Fruit fly (Drosophila melanogaster): ENCODE data around the gene CG18764.
A peak's percentile ranks its signal among the peaks of the same experiment; 100 is the strongest.

CG18764 gene

dm6 chr3R:11628416-11629041 is 1.8 kb downstream of the CG18764 start, which contains the start of gene CG14712 (continued):
- TF ChIP-seq CG17829 (tag; optimal IDR thresholded peaks at IDR 0.05) (peak; percentile 60), vfl (GFP tag; optimal IDR thresholded peaks at IDR 0.05) (peak; percentile 7), BtbVII (GFP tag; optimal IDR thresholded peaks at IDR 0.05) (no peak), knrl (GFP tag; IDR thresholded peaks at IDR 0.05; ENCODE audit: partially characterized antibody) (peak; percentile 50; the same call in 1 of the 3 replicates), Ravus (GFP tag; IDR thresholded peaks at IDR 0.05) (no peak), trh (GFP tag; optimal IDR thresholded peaks at IDR 0.05) (no peak), CG15011 (GFP tag; optimal IDR thresholded peaks at IDR 0.05) (no peak), CG33213 (GFP tag; optimal IDR thresholded peaks at IDR 0.05) (peak; percentile 13), BEAF-32 (GFP tag; optimal IDR thresholded peaks at IDR 0.05) (peak; percentile 66), tio (GFP tag; optimal IDR thresholded peaks at IDR 0.05) (no peak), oc (tag; optimal IDR thresholded peaks at IDR 0.05) (no peak), Neu2 (GFP tag; optimal IDR thresholded peaks at IDR 0.05; ENCODE audit: borderline replicate concordance) (no peak), wdn (GFP tag; IDR thresholded peaks at IDR 0.05) (no peak), org-1 (GFP tag; optimal IDR thresholded peaks at IDR 0.05) (no peak), CG12155 (GFP tag; optimal IDR thresholded peaks at IDR 0.05) (no peak), slp2 (GFP tag; optimal IDR thresholded peaks at IDR 0.05) (no peak), CG14014 (GFP tag; IDR thresholded peaks at IDR 0.05) (no peak), otp (GFP tag; IDR thresholded peaks at IDR 0.05) (no peak), esg (GFP tag; conservative IDR thresholded peaks at IDR 0.05) (no peak), eve (GFP tag; optimal IDR thresholded peaks at IDR 0.05) (no peak), CG12236 (GFP tag; optimal IDR thresholded peaks at IDR 0.05) (no peak), sisA (GFP tag; IDR thresholded peaks at IDR 0.05) (no peak), CG2120 (GFP tag; optimal IDR thresholded peaks at IDR 0.05) (peak; percentile 48), CG18619 (GFP tag; optimal IDR thresholded peaks at IDR 0.05) (no peak), Xrp1 (GFP tag; IDR thresholded peaks at IDR 0.05) (no peak), Hr39 (optimal IDR thresholded peaks at IDR 0.05) (no peak), sd (tag; optimal IDR thresholded peaks at IDR 0.05) (no peak), CG7556 (GFP tag; optimal IDR thresholded peaks at IDR 0.05) (no peak), CG9817 (tag; optimal IDR thresholded peaks at IDR 0.05) (no peak), CG3995 (GFP tag; optimal IDR thresholded peaks at IDR 0.05) (no peak), pan (optimal IDR thresholded peaks at IDR 0.05) (no peak), pan (GFP tag; optimal IDR thresholded peaks at IDR 0.05 in 1 of 2, IDR thresholded peaks at IDR 0.05 in 1 of 2) (no peak), CG15601 (tag; optimal IDR thresholded peaks at IDR 0.05) (no peak), Bteb2 (GFP tag; optimal IDR thresholded peaks at IDR 0.05) (no peak), Ptx1 (GFP tag; IDR thresholded peaks at IDR 0.05) (no peak), CG3281 (GFP tag; optimal IDR thresholded peaks at IDR 0.05) (no peak), CG18262 (tag; optimal IDR thresholded peaks at IDR 0.05) (no peak), CG17328 (GFP tag; IDR thresholded peaks at IDR 0.05) (no peak), Hmr (GFP tag; optimal IDR thresholded peaks at IDR 0.05) (no peak), lilli (GFP tag; optimal IDR thresholded peaks at IDR 0.05) (peak; percentile 67), HmgD (GFP tag; optimal IDR thresholded peaks at IDR 0.05) (no peak), CG17802 (tag; optimal IDR thresholded peaks at IDR 0.05) (no peak), Atf3 (GFP tag; optimal IDR thresholded peaks at IDR 0.05) (no peak), hkb (optimal IDR thresholded peaks at IDR 0.05) (no peak), hkb (GFP tag; IDR thresholded peaks at IDR 0.05) (peak; percentile 46), bowl (GFP tag; IDR thresholded peaks at IDR 0.05) (no peak), Pdp1 (GFP tag; optimal IDR thresholded peaks at IDR 0.05) (peak in 1 of 2 experiments; percentile 28), mld (GFP tag; IDR thresholded peaks at IDR 0.05; ENCODE audit: partially characterized antibody) (no peak), Asciz (GFP tag; optimal IDR thresholded peaks at IDR 0.05) (no peak), CG11398 (GFP tag; optimal IDR thresholded peaks at IDR 0.05) (no peak), tin (GFP tag; optimal IDR thresholded peaks at IDR 0.05) (no peak), chinmo (GFP tag; IDR thresholded peaks at IDR 0.05; ENCODE audit: partially characterized antibody) (0 out of 4 replicates have a peak, but pooled peaks have one; percentile 66)
